Fruit fly (Drosophila melanogaster) Kc167 (cell line): ENCODE measurements around the gene Amnionless.

ENCODE experiments used
- Sin3A ChIP-seq: fragments of >200 bp; optimal IDR thresholded peaks from 2 replicates; lab custom pipeline; 2018; ENCODE audit warnings: missing external identifiers
- h ChIP-seq: fragments of >200 bp; optimal IDR thresholded peaks from 3 replicates; lab custom pipeline; 2018; ENCODE audit warnings: missing external identifiers
- insv ChIP-seq: fragments of >200 bp; optimal IDR thresholded peaks from 3 replicates; lab custom pipeline; 2018; ENCODE audit warnings: missing external identifiers
- psq ChIP-seq: fragments of >200 bp; optimal IDR thresholded peaks from 2 replicates; lab custom pipeline; 2017; ENCODE audit warnings: missing external identifiers
- ttk ChIP-seq: sonication (Bioruptor generic); optimal IDR thresholded peaks from 2 replicates; lab custom pipeline; 2017; ENCODE audit warnings: missing external identifiers

- TF ChIP-seq Sin3A (lab: Kevin White, UChicago) (no peak), h (no peak), insv (lab: Kevin White, UChicago) (no peak), ttk (lab: Kevin White, UChicago) (no peak), psq (no peak)
These were observed 48.7 kb downstream of the Amnionless start for dm6 chr2L:240176-240769.
